Worm (Caenorhabditis elegans): ENCODE measurements around the gene rps-5.

- TF ChIP-seq him-1 (tag; optimal IDR thresholded peaks at IDR 0.05) (no peak), dao-5 (tag; optimal IDR thresholded peaks at IDR 0.05) (no peak)
Observed at ce11 chrIV:11063962-11064361, 46.9 kb downstream of the rps-5 start, which contains the start of gene ttr-16.
